Worm (Caenorhabditis elegans) whole organism, midembryonic: ENCODE data around the gene daf-42.

Experiments
- T22C8.4 ChIP-seq: fragments of 200-800 bp; sonication (Bioruptor generic); IDR thresholded peaks from 2 replicates; pipeline ENCODE4 v1.3.6; 2022; ENCODE audit warnings: missing genetic modification characterization, missing compliant biosample characterization
- cog-1 ChIP-seq: sonication (generic microtip); optimal IDR thresholded peaks from 2 replicates; lab custom pipeline; 2016; ENCODE audit warnings: missing genetic modification characterization, missing compliant biosample characterization
- flt-1 ChIP-seq: fragments of 200-800 bp; sonication (Bioruptor generic); IDR thresholded peaks from 2 replicates; pipeline ENCODE4 v1.3.6; 2022; ENCODE audit warnings: missing genetic modification characterization, missing compliant biosample characterization
- med-1 ChIP-seq: sonication (generic microtip); optimal IDR thresholded peaks from 2 replicates; lab custom pipeline; 2017; ENCODE audit warnings: missing genetic modification characterization, mild to moderate bottlenecking, missing compliant biosample characterization, antibody characterized with exemption, missing genetic modification reagents; ENCODE audit not compliant: insufficient read depth
- tab-1 ChIP-seq: fragments of 200-800 bp; sonication (Bioruptor generic); IDR thresholded peaks from 2 replicates; pipeline ENCODE4 v1.3.6; 2022; ENCODE audit warnings: missing genetic modification characterization, missing compliant biosample characterization
- ztf-23 ChIP-seq: fragments of 200-800 bp; sonication (Bioruptor generic); IDR thresholded peaks from 2 replicates; pipeline ENCODE4 v1.3.6; 2022; ENCODE audit warnings: missing genetic modification reagents, missing genetic modification characterization, missing compliant biosample characterization
- ztf-29 ChIP-seq: fragments of 200-800 bp; sonication (Bioruptor generic); IDR thresholded peaks from 2 replicates; pipeline ENCODE4 v1.3.6; 2022; ENCODE audit warnings: missing genetic modification reagents, missing genetic modification characterization, missing compliant biosample characterization

DNA sequence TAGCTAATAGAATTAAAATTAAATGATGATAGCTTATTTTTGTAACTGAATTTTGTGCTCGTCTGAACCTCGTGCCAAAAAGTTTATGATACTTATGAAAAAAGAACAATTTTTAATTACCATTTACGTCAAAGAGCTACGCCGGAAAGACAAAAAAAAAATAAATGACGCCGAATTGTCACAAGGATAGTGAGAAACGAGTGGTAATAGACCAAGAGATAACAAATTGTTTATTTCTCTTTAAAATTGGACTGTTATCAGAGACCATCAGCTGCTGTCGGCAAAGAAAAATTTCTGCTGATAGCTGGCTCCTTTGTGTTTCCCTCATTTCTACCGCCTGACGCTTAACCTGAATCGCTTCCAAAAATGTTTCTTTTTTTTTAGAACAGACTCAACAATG lies 47.0 kb upstream of the daf-42 start, which contains the start of gene pitr-1:
- TF ChIP-seq tab-1 (GFP tag; lab: Robert Waterston, UW) (no peak), med-1 (GFP tag; lab: Kevin White, UChicago) (no peak), T22C8.4 (GFP tag; lab: Robert Waterston, UW) (no peak), cog-1 (tag; lab: Kevin White, UChicago) (no peak), flt-1 (GFP tag; lab: Robert Waterston, UW) (no peak), ztf-23 (GFP tag; lab: Robert Waterston, UW) (no peak), ztf-29 (GFP tag; lab: Robert Waterston, UW) (no peak)
